Worm (Caenorhabditis elegans): ENCODE results near the gene C56A3.5.

DNA sequence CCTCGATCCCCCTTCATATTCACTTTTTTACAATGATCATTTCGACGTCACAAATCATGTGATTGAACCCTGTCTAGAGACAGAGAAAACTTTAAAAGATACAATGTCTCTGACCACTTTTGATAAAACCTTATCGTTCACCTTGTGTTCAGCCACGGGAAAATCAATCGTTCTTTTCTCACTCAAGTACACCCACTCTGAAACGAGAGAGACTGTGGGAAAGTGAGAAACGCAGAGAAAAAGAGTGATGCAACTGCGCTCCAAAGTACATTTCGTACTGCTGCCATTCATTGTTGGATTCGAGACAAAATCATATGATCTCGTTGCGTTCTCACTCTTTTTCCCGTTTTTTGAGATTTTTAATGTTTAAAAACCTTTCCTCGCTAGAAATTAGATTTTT is 13.4 kb downstream of the C56A3.5 start:
- peak; percentile 70 for TF ChIP-seq hpl-2 (GFP tag; optimal IDR thresholded peaks at IDR 0.05)
- TF ChIP-seq aly-2 (tag; optimal IDR thresholded peaks at IDR 0.05), result peak; percentile 67
- peak; percentile 56 for TF ChIP-seq skn-1 (tag; optimal IDR thresholded peaks at IDR 0.05)
